Fruit fly (Drosophila melanogaster) whole organism, adult: ENCODE data around the gene grk.

Source experiments
- CG1620 ChIP-seq: fragments of 200-800 bp; sonication (Bioruptor generic); optimal IDR thresholded peaks from 2 replicates; lab custom pipeline; 2016; ENCODE audit warnings: missing biosample characterization, missing genetic modification characterization
- CG33017 ChIP-seq: fragments of 200-800 bp; sonication (Bioruptor generic); optimal IDR thresholded peaks from 2 replicates; lab custom pipeline; 2018; ENCODE audit warnings: missing biosample characterization, mild to moderate bottlenecking, missing genetic modification characterization, moderate library complexity
- Crg-1 ChIP-seq: fragments of 200-800 bp; sonication (Bioruptor generic); optimal IDR thresholded peaks from 2 replicates; lab custom pipeline; 2016; ENCODE audit warnings: missing biosample characterization, missing genetic modification characterization
- Mnt ChIP-seq: fragments of 200-800 bp; sonication (Bioruptor generic); optimal IDR thresholded peaks from 2 replicates; lab custom pipeline; 2016; ENCODE audit warnings: missing biosample characterization, mild to moderate bottlenecking, missing genetic modification characterization
- bab1 ChIP-seq: fragments of 200-800 bp; sonication (Bioruptor generic); optimal IDR thresholded peaks from 3 replicates; lab custom pipeline; 2019; ENCODE audit warnings: missing biosample characterization, mild to moderate bottlenecking, missing genetic modification characterization, moderate library complexity
- ovo ChIP-seq: fragments of 200-800 bp; sonication (Bioruptor generic); optimal IDR thresholded peaks from 2 replicates; lab custom pipeline; 2016; ENCODE audit warnings: missing biosample characterization, missing genetic modification characterization

DNA sequence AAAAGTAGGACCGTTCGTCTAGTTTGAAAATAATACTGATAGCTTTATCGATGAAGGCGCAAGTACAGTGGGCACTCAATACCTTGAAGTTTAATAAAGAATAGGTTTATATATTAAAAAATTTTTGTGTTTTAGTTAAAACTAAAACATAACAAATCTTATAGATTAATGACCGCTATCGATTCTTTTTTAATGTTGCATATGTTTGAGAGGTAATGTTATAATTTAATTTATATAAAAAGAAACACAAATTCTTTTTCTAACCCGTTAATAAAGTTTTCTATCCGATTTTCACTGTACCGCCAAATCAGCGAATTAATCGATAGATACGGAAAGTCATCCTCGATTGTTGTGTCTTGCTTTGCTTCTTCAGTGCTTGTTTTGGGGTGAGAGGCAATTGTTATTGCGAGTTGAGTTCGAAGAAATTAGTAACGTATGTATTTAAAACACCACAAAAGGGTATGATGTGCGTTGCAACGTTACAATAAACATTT lies 49.2 kb downstream of the grk start, which contains the start of the genes Dad1 and CG13384:
- TF ChIP-seq CG1620 (peak; percentile 85), ovo (peak; percentile 78), Crg-1 (GFP tag; lab: Kevin White, UChicago) (peak; percentile 88), bab1 (peak; percentile 97), CG33017 (tag; lab: Kevin White, UChicago) (peak; percentile 96), Mnt (GFP tag; lab: Kevin White, UChicago) (peak; percentile 72)
